Fruit fly (Drosophila melanogaster) whole organism, embryonic: ENCODE data around the gene SclB.
A peak's percentile ranks its signal among the peaks of the same experiment; 100 is the strongest.

Experiments
- Awh ChIP-seq: fragments of 200-800 bp; sonication (Bioruptor generic); IDR thresholded peaks from 2 replicates; pipeline ENCODE4, ENCODE4 v1.3.6; 2022; ENCODE audit warnings: missing biosample characterization, missing genetic modification characterization
- Bgb ChIP-seq: fragments of 200-800 bp; sonication (Bioruptor generic); IDR thresholded peaks from 2 replicates; pipeline ENCODE4 v1.3.6; 2022; ENCODE audit warnings: missing biosample characterization, missing genetic modification characterization; ENCODE audit not compliant: partially characterized antibody
- CG13287 ChIP-seq: fragments of 200-800 bp; sonication (Bioruptor generic); IDR thresholded peaks from 2 replicates; pipeline ENCODE4 v1.3.6; 2022; ENCODE audit warnings: missing biosample characterization, missing genetic modification characterization; ENCODE audit not compliant: partially characterized antibody
- CG15479 ChIP-seq: fragments of 200-800 bp; sonication (Bioruptor generic); optimal IDR thresholded peaks from 3 replicates; lab custom pipeline; 2019; ENCODE audit warnings: missing biosample characterization, mild to moderate bottlenecking, missing genetic modification characterization, moderate library complexity
- CG16813 ChIP-seq: fragments of 200-800 bp; sonication (Bioruptor generic); IDR thresholded peaks from 3 replicates; pipeline ENCODE4 v1.3.6; 2022; ENCODE audit warnings: missing biosample characterization, missing genetic modification characterization; ENCODE audit not compliant: partially characterized antibody
- CG16863 ChIP-seq: fragments of 200-800 bp; sonication (Bioruptor generic); optimal IDR thresholded peaks from 3 replicates; lab custom pipeline; 2016; ENCODE audit warnings: missing biosample characterization, missing genetic modification characterization
- CG1832 ChIP-seq: fragments of 200-800 bp; sonication (Bioruptor generic); optimal IDR thresholded peaks from 2 replicates; lab custom pipeline; 2017; ENCODE audit warnings: missing biosample characterization, mild to moderate bottlenecking, missing genetic modification characterization, inconsistent platforms
- CG2116 ChIP-seq: fragments of 200-800 bp; sonication (Bioruptor generic); optimal IDR thresholded peaks from 3 replicates; lab custom pipeline; 2018; ENCODE audit warnings: missing biosample characterization, mild to moderate bottlenecking, missing genetic modification characterization
- CG2129 ChIP-seq: fragments of 200-800 bp; sonication (Bioruptor generic); IDR thresholded peaks from 2 replicates; pipeline ENCODE4 v1.3.6; 2022; ENCODE audit warnings: missing biosample characterization, missing genetic modification characterization; ENCODE audit not compliant: partially characterized antibody
- CG2202 ChIP-seq: fragments of 200-800 bp; sonication (Bioruptor generic); optimal IDR thresholded peaks from 2 replicates; lab custom pipeline; 2018; ENCODE audit warnings: missing biosample characterization, mild to moderate bottlenecking, missing genetic modification characterization
- CG31224 ChIP-seq: fragments of 200-800 bp; sonication (Bioruptor generic); IDR thresholded peaks from 2 replicates; pipeline ENCODE4 v1.3.6; 2022; ENCODE audit warnings: missing biosample characterization, missing genetic modification characterization
- CG31365 ChIP-seq: fragments of 200-800 bp; sonication (Bioruptor generic); optimal IDR thresholded peaks from 2 replicates; lab custom pipeline; 2018; ENCODE audit warnings: missing biosample characterization, mild to moderate bottlenecking, missing genetic modification characterization
- CG3407 ChIP-seq: fragments of 200-800 bp; sonication (Bioruptor generic); optimal IDR thresholded peaks from 2 replicates; lab custom pipeline; 2018; ENCODE audit warnings: missing biosample characterization, mild to moderate bottlenecking, missing genetic modification characterization
- CG3995 ChIP-seq: fragments of 200-800 bp; sonication (Bioruptor generic); optimal IDR thresholded peaks from 3 replicates; lab custom pipeline; 2016; ENCODE audit warnings: missing biosample characterization, missing genetic modification characterization
- CG6791 ChIP-seq: fragments of 200-800 bp; sonication (Bioruptor generic); IDR thresholded peaks from 3 replicates; pipeline ENCODE4 v1.3.6; 2022; ENCODE audit warnings: missing biosample characterization, missing genetic modification characterization; ENCODE audit not compliant: partially characterized antibody
- CG8478 ChIP-seq: fragments of >200 bp; optimal IDR thresholded peaks from 2 replicates; lab custom pipeline; 2018
- CG9609 ChIP-seq: fragments of 200-800 bp; sonication (Bioruptor generic); optimal IDR thresholded peaks from 3 replicates; lab custom pipeline; 2016; ENCODE audit warnings: missing biosample characterization, missing genetic modification characterization
- CG9817 ChIP-seq: fragments of 200-800 bp; sonication (Bioruptor generic); optimal IDR thresholded peaks from 2 replicates; lab custom pipeline; 2018; ENCODE audit warnings: missing biosample characterization, mild to moderate bottlenecking, missing genetic modification characterization, moderate library complexity
- D19A ChIP-seq: fragments of 200-800 bp; optimal IDR thresholded peaks from 3 replicates; lab custom pipeline; 2019; ENCODE audit warnings: missing biosample characterization, mild to moderate bottlenecking, missing genetic modification characterization, moderate library complexity
- Dek ChIP-seq: fragments of 200-800 bp; sonication (Bioruptor generic); optimal IDR thresholded peaks from 3 replicates; lab custom pipeline; 2019; ENCODE audit warnings: missing biosample characterization, mild to moderate bottlenecking, missing genetic modification characterization, moderate library complexity
- Dip3 ChIP-seq: fragments of 200-800 bp; sonication (Bioruptor generic); optimal IDR thresholded peaks from 3 replicates; lab custom pipeline; 2016; ENCODE audit warnings: missing biosample characterization, missing genetic modification characterization
- Dll ChIP-seq: fragments of 200-800 bp; sonication (Bioruptor generic); IDR thresholded peaks from 4 replicates; pipeline ENCODE4 v1.3.6; 2022; ENCODE audit warnings: missing biosample characterization, missing genetic modification characterization; ENCODE audit not compliant: partially characterized antibody
- E2f1 ChIP-seq: fragments of 200-800 bp; sonication (Bioruptor generic); IDR thresholded peaks from 2 replicates; pipeline ENCODE4 v1.3.6; 2022; ENCODE audit warnings: missing biosample characterization, missing genetic modification characterization
- Ets65A ChIP-seq: fragments of 200-800 bp; sonication (Bioruptor generic); peaks from one replicate; lab custom pipeline; 2016; ENCODE audit warnings: missing biosample characterization, missing genetic modification characterization
- Fer1 ChIP-seq: fragments of 200-800 bp; sonication (Bioruptor generic); optimal IDR thresholded peaks from 2 replicates; lab custom pipeline; 2017; ENCODE audit warnings: missing biosample characterization, mild to moderate bottlenecking, missing genetic modification characterization
- HLHmδ ChIP-seq: fragments of 200-800 bp; sonication (Bioruptor generic); optimal IDR thresholded peaks from 2 replicates; lab custom pipeline; 2018; ENCODE audit warnings: missing biosample characterization, mild to moderate bottlenecking, missing genetic modification characterization, moderate library complexity
- Hr3 ChIP-seq: fragments of 200-800 bp; sonication (Bioruptor generic); optimal IDR thresholded peaks from 3 replicates; lab custom pipeline; 2016; ENCODE audit warnings: missing biosample characterization, missing genetic modification characterization
- Hr51 ChIP-seq, 2 experiments: fragments of 200-800 bp; sonication (Bioruptor generic); optimal IDR thresholded peaks; 2 replicates in 1 of 2; 3 replicates in 1 of 2; lab custom pipeline; 2016 to 2018; ENCODE audit warnings: missing biosample characterization in 2 of 2, missing genetic modification characterization in 2 of 2, mild to moderate bottlenecking in 1 of 2, moderate library complexity in 1 of 2
- Jarid2 ChIP-seq: fragments of 200-800 bp; sonication (Bioruptor generic); optimal IDR thresholded peaks from 3 replicates; lab custom pipeline; 2017; ENCODE audit warnings: mild to moderate bottlenecking, missing biosample characterization, missing genetic modification reagents, missing genetic modification characterization
- Mrtf ChIP-seq: fragments of 200-800 bp; sonication (Bioruptor generic); IDR thresholded peaks from 3 replicates; pipeline ENCODE4 v1.3.6; 2022; ENCODE audit warnings: missing biosample characterization, missing genetic modification characterization
- Pdp1 ChIP-seq, 2 experiments: fragments of 200-800 bp; sonication (Bioruptor generic); optimal IDR thresholded peaks; 3 replicates each; lab custom pipeline; 2016; ENCODE audit warnings: missing biosample characterization in 2 of 2, missing genetic modification characterization in 2 of 2, mild to moderate bottlenecking in 1 of 2, moderate library complexity in 1 of 2
- Sox102F ChIP-seq: fragments of 200-800 bp; sonication (Bioruptor generic); optimal IDR thresholded peaks from 2 replicates; lab custom pipeline; 2018; ENCODE audit warnings: missing biosample characterization, mild to moderate bottlenecking, missing genetic modification characterization, moderate library complexity
- TFAM ChIP-seq: fragments of 200-800 bp; sonication (Bioruptor generic); optimal IDR thresholded peaks from 2 replicates; lab custom pipeline; 2017; ENCODE audit warnings: missing biosample characterization, missing genetic modification characterization, inconsistent platforms
- chinmo ChIP-seq: fragments of 200-800 bp; sonication (Bioruptor generic); IDR thresholded peaks from 4 replicates; pipeline ENCODE4 v1.3.6; 2022; ENCODE audit warnings: missing biosample characterization, missing genetic modification characterization; ENCODE audit not compliant: partially characterized antibody
- corto ChIP-seq: fragments of 200-800 bp; sonication (Bioruptor generic); optimal IDR thresholded peaks from 2 replicates; lab custom pipeline; 2016; ENCODE audit warnings: missing biosample characterization, mild to moderate bottlenecking, missing genetic modification characterization, moderate library complexity
- da ChIP-seq: fragments of 200-800 bp; sonication (Bioruptor generic); optimal IDR thresholded peaks from 2 replicates; lab custom pipeline; 2016; ENCODE audit warnings: missing biosample characterization, missing genetic modification characterization
- dmrt11E ChIP-seq: fragments of 200-800 bp; sonication (Bioruptor generic); optimal IDR thresholded peaks from 3 replicates; lab custom pipeline; 2018; ENCODE audit warnings: missing biosample characterization, mild to moderate bottlenecking, missing genetic modification characterization, moderate library complexity
- dmrt99B ChIP-seq: fragments of 200-800 bp; sonication (Bioruptor generic); optimal IDR thresholded peaks from 2 replicates; lab custom pipeline; 2018; ENCODE audit warnings: missing biosample characterization, mild to moderate bottlenecking, missing genetic modification characterization, moderate library complexity
- dpn ChIP-seq, 2 experiments: fragments of 200-800 bp; sonication (Bioruptor generic); optimal IDR thresholded peaks; 3 replicates each; lab custom pipeline; 2016; ENCODE audit warnings: missing biosample characterization in 2 of 2, missing genetic modification characterization in 2 of 2
- emc ChIP-seq: fragments of 200-800 bp; sonication (Bioruptor generic); optimal IDR thresholded peaks from 2 replicates; lab custom pipeline; 2016; ENCODE audit warnings: missing biosample characterization, missing genetic modification characterization
- en ChIP-seq: fragments of 200-800 bp; sonication (Bioruptor generic); optimal IDR thresholded peaks from 2 replicates; lab custom pipeline; 2016; ENCODE audit warnings: missing biosample characterization, missing genetic modification characterization
- fd3F ChIP-seq: fragments of 200-800 bp; sonication (Bioruptor generic); optimal IDR thresholded peaks from 2 replicates; lab custom pipeline; 2018; ENCODE audit warnings: missing biosample characterization, mild to moderate bottlenecking, missing genetic modification characterization, moderate library complexity
- ftz-f1 ChIP-seq: fragments of 200-800 bp; sonication (Bioruptor generic); optimal IDR thresholded peaks from 2 replicates; lab custom pipeline; 2016; ENCODE audit warnings: missing biosample characterization, missing genetic modification characterization
- hb ChIP-seq: fragments of 200-800 bp; sonication (Bioruptor generic); IDR thresholded peaks from 3 replicates; pipeline ENCODE4 v1.3.6; 2022; ENCODE audit warnings: missing biosample characterization, missing genetic modification characterization; ENCODE audit not compliant: partially characterized antibody
- pb ChIP-seq: fragments of 200-800 bp; sonication (Bioruptor generic); optimal IDR thresholded peaks from 3 replicates; lab custom pipeline; 2016; ENCODE audit warnings: missing biosample characterization, missing genetic modification characterization
- pita ChIP-seq: fragments of 200-800 bp; sonication (Bioruptor generic); optimal IDR thresholded peaks from 2 replicates; lab custom pipeline; 2017; ENCODE audit warnings: missing biosample characterization, mild to moderate bottlenecking, missing genetic modification characterization
- pzg ChIP-seq: fragments of 200-800 bp; sonication (Bioruptor generic); optimal IDR thresholded peaks from 3 replicates; lab custom pipeline; 2018; ENCODE audit warnings: missing biosample characterization, mild to moderate bottlenecking, missing genetic modification characterization, moderate library complexity
- row ChIP-seq: fragments of 200-800 bp; sonication (Bioruptor generic); IDR thresholded peaks from 3 replicates; pipeline ENCODE4 v1.3.6; 2022; ENCODE audit warnings: missing biosample characterization, missing genetic modification characterization
- vfl ChIP-seq: fragments of 200-800 bp; sonication (Bioruptor generic); optimal IDR thresholded peaks from 2 replicates; lab custom pipeline; 2016; ENCODE audit warnings: missing biosample characterization, missing genetic modification characterization
- yki ChIP-seq: fragments of >200 bp; optimal IDR thresholded peaks from 3 replicates; lab custom pipeline; 2018

Gene SclB

dm6 chr2L:16824905-16825333, 12.9 kb upstream of the SclB start, which contains the start of gene Cse1 (continued):
- TF ChIP-seq hb (GFP tag; lab: Robert Waterston, UW) (peak; percentile 52; the same call in 1 of the 3 replicates), CG16813 (GFP tag; lab: Robert Waterston, UW) (peak; percentile 72), CG9817 (tag; lab: Kevin White, UChicago) (no peak), CG2202 (no peak), pzg (GFP tag; lab: Kevin White, UChicago) (peak; percentile 34), Mrtf (GFP tag; lab: Robert Waterston, UW) (no peak), Dip3 (GFP tag; lab: Kevin White, UChicago) (no peak), Bgb (GFP tag; lab: Robert Waterston, UW) (peak; percentile 45; the same call in 1 of the 2 replicates), vfl (GFP tag; lab: Kevin White, UChicago) (no peak), yki (lab: Kevin White, UChicago) (no peak), CG3995 (GFP tag; lab: Kevin White, UChicago) (peak; percentile 56), CG2116 (GFP tag; lab: Kevin White, UChicago) (peak; percentile 23), Ets65A (GFP tag; lab: Kevin White, UChicago) (no peak), Pdp1 (GFP tag; optimal IDR thresholded peaks at IDR 0.05; lab: Kevin White, UChicago) (no peak), pb (GFP tag; lab: Kevin White, UChicago) (no peak), Dll (GFP tag; lab: Robert Waterston, UW) (peak; percentile 74), Dek (no peak), ftz-f1 (GFP tag; lab: Kevin White, UChicago) (no peak), CG31365 (tag; lab: Kevin White, UChicago) (no peak), dpn (GFP tag; optimal IDR thresholded peaks at IDR 0.05; lab: Kevin White, UChicago) (no peak), CG2129 (GFP tag; lab: Robert Waterston, UW) (peak; percentile 56), chinmo (GFP tag; lab: Robert Waterston, UW) (0 out of 4 replicates have a peak, but pooled peaks have one; percentile 56), Sox102F (GFP tag; lab: Kevin White, UChicago) (no peak), emc (no peak), dmrt99B (no peak), Fer1 (no peak), TFAM (no peak), en (GFP tag; lab: Kevin White, UChicago) (no peak), D19A (tag; lab: Kevin White, UChicago) (no peak), CG6791 (0 out of 3 replicates have a peak, but pooled peaks have one; percentile 49), Hr51 (GFP tag; optimal IDR thresholded peaks at IDR 0.05; lab: Kevin White, UChicago) (no peak), CG9609 (GFP tag; lab: Kevin White, UChicago) (no peak), Awh (GFP tag; lab: Robert Waterston, UW) (no peak), CG3407 (GFP tag; lab: Kevin White, UChicago) (no peak), CG15479 (GFP tag; lab: Kevin White, UChicago) (peak; percentile 47), HLHmδ (GFP tag; lab: Kevin White, UChicago) (no peak), dmrt11E (tag; lab: Kevin White, UChicago) (no peak), CG13287 (peak; percentile 70), CG8478 (lab: Kevin White, UChicago) (no peak), CG16863 (GFP tag; lab: Kevin White, UChicago) (no peak), da (GFP tag; lab: Kevin White, UChicago) (no peak), Hr3 (GFP tag; lab: Kevin White, UChicago) (no peak), CG31224 (GFP tag; lab: Robert Waterston, UW) (0 out of 2 replicates have a peak, but pooled peaks have one; percentile 22), Jarid2 (no peak), corto (GFP tag; lab: Kevin White, UChicago) (no peak), E2f1 (GFP tag; lab: Robert Waterston, UW) (peak; percentile 32; the same call in 1 of the 2 replicates), pita (no peak), CG1832 (GFP tag; lab: Kevin White, UChicago) (no peak), row (GFP tag; lab: Robert Waterston, UW) (peak; percentile 36; the same call in 1 of the 3 replicates), fd3F (GFP tag; lab: Kevin White, UChicago) (no peak)
